Fruit fly (Drosophila melanogaster) whole organism, embryonic: ENCODE results near the gene alpha-Est8.

Source experiments
- C15 ChIP-seq: fragments of 200-800 bp; sonication (Bioruptor generic); IDR thresholded peaks from 3 replicates; pipeline ENCODE4 v1.3.6; 2022; ENCODE audit warnings: missing biosample characterization, missing genetic modification characterization
- CG14441 ChIP-seq: fragments of 200-800 bp; sonication (Bioruptor generic); IDR thresholded peaks from 2 replicates; pipeline ENCODE4 v1.3.6; 2022; ENCODE audit warnings: missing biosample characterization, missing genetic modification characterization
- CG16813 ChIP-seq: fragments of 200-800 bp; sonication (Bioruptor generic); IDR thresholded peaks from 3 replicates; pipeline ENCODE4 v1.3.6; 2022; ENCODE audit warnings: missing biosample characterization, missing genetic modification characterization; ENCODE audit not compliant: partially characterized antibody
- CG3838 ChIP-seq: fragments of 200-800 bp; sonication (Bioruptor generic); optimal IDR thresholded peaks from 3 replicates; lab custom pipeline; 2016; ENCODE audit warnings: missing biosample characterization, missing genetic modification characterization
- CG43689 ChIP-seq: fragments of 200-800 bp; sonication (Bioruptor generic); IDR thresholded peaks from 2 replicates; pipeline ENCODE4 v1.3.6; 2022; ENCODE audit warnings: missing biosample characterization, missing genetic modification characterization
- CG6683 ChIP-seq: fragments of 200-800 bp; sonication (Bioruptor generic); optimal IDR thresholded peaks from 2 replicates; lab custom pipeline; 2017; ENCODE audit warnings: missing biosample characterization, mild to moderate bottlenecking, missing genetic modification characterization, missing genetic modification reagents
- Deaf1 ChIP-seq: fragments of 200-800 bp; optimal IDR thresholded peaks from 3 replicates; lab custom pipeline; 2019; ENCODE audit warnings: missing biosample characterization, mild to moderate bottlenecking, missing genetic modification characterization, moderate library complexity
- E2f1 ChIP-seq: fragments of 200-800 bp; sonication (Bioruptor generic); IDR thresholded peaks from 2 replicates; pipeline ENCODE4 v1.3.6; 2022; ENCODE audit warnings: missing biosample characterization, missing genetic modification characterization
- Hr51 ChIP-seq, 2 experiments: fragments of 200-800 bp; sonication (Bioruptor generic); optimal IDR thresholded peaks; 2 replicates in 1 of 2; 3 replicates in 1 of 2; lab custom pipeline; 2016 to 2018; ENCODE audit warnings: missing biosample characterization in 2 of 2, missing genetic modification characterization in 2 of 2, mild to moderate bottlenecking in 1 of 2, moderate library complexity in 1 of 2
- Lim3 ChIP-seq: fragments of 200-800 bp; sonication (Bioruptor generic); IDR thresholded peaks from 2 replicates; pipeline ENCODE4 v1.3.6; 2022; ENCODE audit warnings: missing biosample characterization, missing genetic modification characterization
- Med ChIP-seq: fragments of 200-800 bp; sonication (Bioruptor generic); peaks from one replicate; lab custom pipeline; 2016; ENCODE audit warnings: missing biosample characterization, missing genetic modification characterization, mild to moderate bottlenecking, inconsistent platforms, moderate library complexity
- Opbp ChIP-seq: fragments of 200-800 bp; sonication (Bioruptor generic); IDR thresholded peaks from 3 replicates; pipeline ENCODE4 v1.3.6; 2022; ENCODE audit warnings: missing biosample characterization, missing genetic modification characterization; ENCODE audit not compliant: partially characterized antibody
- PHDP ChIP-seq: fragments of 200-800 bp; sonication (Bioruptor generic); optimal IDR thresholded peaks from 3 replicates; lab custom pipeline; 2018; ENCODE audit warnings: missing biosample characterization, mild to moderate bottlenecking, missing genetic modification characterization, moderate library complexity
- Rfx ChIP-seq: fragments of 200-800 bp; sonication (Bioruptor generic); IDR thresholded peaks from 2 replicates; pipeline ENCODE4 v1.3.6; 2022; ENCODE audit warnings: missing biosample characterization, missing genetic modification characterization
- Rx ChIP-seq: fragments of 200-800 bp; sonication (Bioruptor generic); IDR thresholded peaks from 2 replicates; pipeline ENCODE4 v1.3.6; 2022; ENCODE audit warnings: missing biosample characterization, missing genetic modification characterization
- Sin3A ChIP-seq: fragments of >200 bp; optimal IDR thresholded peaks from 2 replicates; lab custom pipeline; 2018
- Tbp ChIP-seq: fragments of >200 bp; optimal IDR thresholded peaks from 2 replicates; lab custom pipeline; 2018; ENCODE audit warnings: missing biosample characterization, missing genetic modification characterization
- Vsx1 ChIP-seq: fragments of 200-800 bp; sonication (Bioruptor generic); optimal IDR thresholded peaks from 2 replicates; lab custom pipeline; 2017; ENCODE audit warnings: missing biosample characterization, mild to moderate bottlenecking, missing genetic modification characterization, missing genetic modification reagents
- Xbp1 ChIP-seq: fragments of 200-800 bp; sonication (Bioruptor generic); optimal IDR thresholded peaks from 3 replicates; lab custom pipeline; 2016; ENCODE audit warnings: missing biosample characterization, mild to moderate bottlenecking, missing genetic modification characterization
- Xrp1 ChIP-seq: fragments of 200-800 bp; sonication (Bioruptor generic); IDR thresholded peaks from 2 replicates; pipeline ENCODE4 v1.3.6; 2022; ENCODE audit warnings: missing biosample characterization, missing genetic modification characterization
- ab ChIP-seq: fragments of 200-800 bp; sonication (Bioruptor generic); optimal IDR thresholded peaks from 2 replicates; lab custom pipeline; 2016; ENCODE audit warnings: missing biosample characterization, missing genetic modification characterization
- amos ChIP-seq: fragments of 200-800 bp; sonication (Bioruptor generic); IDR thresholded peaks from 2 replicates; pipeline ENCODE4 v1.3.6; 2022; ENCODE audit warnings: missing biosample characterization, missing genetic modification characterization; ENCODE audit not compliant: partially characterized antibody
- ato ChIP-seq: fragments of 200-800 bp; sonication (Bioruptor generic); IDR thresholded peaks from 2 replicates; pipeline ENCODE4 v1.3.6; 2022; ENCODE audit warnings: missing biosample characterization, missing genetic modification characterization; ENCODE audit not compliant: partially characterized antibody
- chn ChIP-seq: fragments of 200-800 bp; sonication (Bioruptor generic); optimal IDR thresholded peaks from 2 replicates; lab custom pipeline; 2016; ENCODE audit warnings: missing biosample characterization, missing genetic modification characterization
- eve ChIP-seq, 2 experiments: fragments of >200 bp; optimal IDR thresholded peaks; 2 replicates each; lab custom pipeline; 2017; ENCODE audit warnings: missing biosample characterization in 2 of 2, missing genetic modification characterization in 2 of 2
- ham ChIP-seq: fragments of 200-800 bp; sonication (Bioruptor generic); IDR thresholded peaks from 2 replicates; pipeline ENCODE4 v1.3.6; 2022; ENCODE audit warnings: missing biosample characterization, missing genetic modification characterization
- lbe ChIP-seq: fragments of 200-800 bp; sonication (Bioruptor generic); optimal IDR thresholded peaks from 2 replicates; lab custom pipeline; 2016; ENCODE audit warnings: missing biosample characterization, mild to moderate bottlenecking, missing genetic modification characterization
- lmd ChIP-seq: fragments of 200-800 bp; sonication (Bioruptor generic); IDR thresholded peaks from 2 replicates; pipeline ENCODE4 v1.3.6; 2022; ENCODE audit warnings: missing biosample characterization, missing genetic modification characterization
- nau ChIP-seq: fragments of 200-800 bp; sonication (Bioruptor generic); optimal IDR thresholded peaks from 3 replicates; lab custom pipeline; 2017; ENCODE audit warnings: missing biosample characterization, mild to moderate bottlenecking, missing genetic modification characterization, missing genetic modification reagents
- nerfin-2 ChIP-seq: fragments of 200-800 bp; sonication (Bioruptor generic); IDR thresholded peaks from 2 replicates; pipeline ENCODE4 v1.3.6; 2022; ENCODE audit warnings: missing biosample characterization, missing genetic modification characterization; ENCODE audit not compliant: partially characterized antibody
- sr ChIP-seq: fragments of 200-800 bp; sonication (Bioruptor generic); IDR thresholded peaks from 3 replicates; pipeline ENCODE4 v1.3.6; 2022; ENCODE audit warnings: missing biosample characterization, missing genetic modification characterization
- stwl ChIP-seq: fragments of 200-800 bp; sonication (Bioruptor generic); optimal IDR thresholded peaks from 3 replicates; lab custom pipeline; 2018; ENCODE audit warnings: missing biosample characterization, mild to moderate bottlenecking, missing genetic modification characterization, moderate library complexity
- tna ChIP-seq: fragments of 200-800 bp; sonication (Bioruptor generic); IDR thresholded peaks from 2 replicates; pipeline ENCODE4 v1.3.6; 2022; ENCODE audit warnings: missing biosample characterization, missing genetic modification characterization; ENCODE audit not compliant: partially characterized antibody
- unc-4 ChIP-seq: fragments of 200-800 bp; sonication (Bioruptor generic); IDR thresholded peaks from 2 replicates; pipeline ENCODE4 v1.3.6; 2022; ENCODE audit warnings: missing biosample characterization, missing genetic modification characterization; ENCODE audit not compliant: partially characterized antibody

alpha-Est8 gene

dm6 chr3R:7471894-7472293, 43.6 kb downstream of the alpha-Est8 start (continued):
- TF ChIP-seq Xbp1 (no peak), ato (GFP tag; lab: Robert Waterston, UW) (peak; percentile 74; the same call in 1 of the 2 replicates), Deaf1 (tag; lab: Kevin White, UChicago) (no peak), sr (GFP tag; lab: Robert Waterston, UW) (no peak), Sin3A (lab: Kevin White, UChicago) (no peak), nau (GFP tag; lab: Kevin White, UChicago) (no peak), Rx (GFP tag; lab: Robert Waterston, UW) (no peak), tna (peak; percentile 63), chn (no peak), Tbp (GFP tag; lab: Kevin White, UChicago) (no peak), eve (GFP tag; optimal IDR thresholded peaks at IDR 0.05; lab: Kevin White, UChicago) (peak in 1 of 2 experiments; percentile 13), ab (GFP tag; lab: Kevin White, UChicago) (no peak), Rfx (GFP tag; lab: Robert Waterston, UW) (no peak), E2f1 (GFP tag; lab: Robert Waterston, UW) (no peak), nerfin-2 (GFP tag; lab: Robert Waterston, UW) (peak; percentile 76), PHDP (tag; lab: Kevin White, UChicago) (no peak), Lim3 (GFP tag; lab: Robert Waterston, UW) (no peak), CG43689 (no peak), ham (GFP tag; lab: Robert Waterston, UW) (no peak), Med (peak; percentile 39), Opbp (peak; percentile 76; the same call in 2 of the 3 replicates), Xrp1 (GFP tag; lab: Robert Waterston, UW) (no peak), lmd (GFP tag; lab: Robert Waterston, UW) (no peak), C15 (GFP tag; lab: Robert Waterston, UW) (no peak), lbe (no peak), CG14441 (GFP tag; lab: Robert Waterston, UW) (no peak), unc-4 (GFP tag; lab: Robert Waterston, UW) (no peak), stwl (tag; lab: Kevin White, UChicago) (no peak), CG3838 (GFP tag; lab: Kevin White, UChicago) (no peak), CG6683 (GFP tag; lab: Kevin White, UChicago) (no peak), CG16813 (peak; percentile 84), Vsx1 (GFP tag; lab: Kevin White, UChicago) (no peak), Hr51 (GFP tag; optimal IDR thresholded peaks at IDR 0.05; lab: Kevin White, UChicago) (no peak), amos (peak; percentile 78; the same call in 1 of the 2 replicates)
